Worm (Caenorhabditis elegans): ENCODE results near the gene mrps-18.C.

The mrps-18.C gene

ce11 chrII:6708980-6709379, 27.0 kb upstream of the mrps-18.C start:
- no peak for TF ChIP-seq blmp-1 (tag; optimal IDR thresholded peaks at IDR 0.05; ENCODE audit: insufficient read depth)
- TF ChIP-seq nhr-129 (tag; optimal IDR thresholded peaks at IDR 0.05), result peak; percentile 76
- TF ChIP-seq ztf-4 (tag; optimal IDR thresholded peaks at IDR 0.05), result no peak
- no peak for TF ChIP-seq alr-1 (tag; optimal IDR thresholded peaks at IDR 0.05)
- TF ChIP-seq ZK546.5 (tag; optimal IDR thresholded peaks at IDR 0.05), result no peak
- TF ChIP-seq lin-11 (tag; optimal IDR thresholded peaks at IDR 0.05), result peak; percentile 21
- TF ChIP-seq snpc-4 (tag; optimal IDR thresholded peaks at IDR 0.05), result peak; percentile 7
- no peak for TF ChIP-seq ceh-82 (tag; optimal IDR thresholded peaks at IDR 0.05)
- TF ChIP-seq sma-9 (GFP tag; optimal IDR thresholded peaks at IDR 0.05), result peak; percentile 57
- no peak for TF ChIP-seq sma-9 (tag; optimal IDR thresholded peaks at IDR 0.05)
- TF ChIP-seq mab-5 (tag; optimal IDR thresholded peaks at IDR 0.05), result peak; percentile 60
- peak; percentile 24 to 54 for TF ChIP-seq lsy-2 (tag; optimal IDR thresholded peaks at IDR 0.05)
- TF ChIP-seq unc-55 (GFP tag; optimal IDR thresholded peaks at IDR 0.05), result peak; percentile 72
- no peak for TF ChIP-seq ztf-11 (tag; optimal IDR thresholded peaks at IDR 0.05)
- peak; percentile 79 for TF ChIP-seq zag-1 (tag; optimal IDR thresholded peaks at IDR 0.05)
- peak; percentile 81 for TF ChIP-seq C34F6.9 (tag; optimal IDR thresholded peaks at IDR 0.05)
- TF ChIP-seq F13H6.1 (tag; optimal IDR thresholded peaks at IDR 0.05), result peak; percentile 76
- TF ChIP-seq nhr-23 (tag; optimal IDR thresholded peaks at IDR 0.05), result no peak
- TF ChIP-seq crh-2 (tag; optimal IDR thresholded peaks at IDR 0.05), result peak; percentile 39
- no peak for TF ChIP-seq egl-27 (tag; optimal IDR thresholded peaks at IDR 0.05)
- TF ChIP-seq elt-3 (tag; optimal IDR thresholded peaks at IDR 0.05), result no peak
- no peak for TF ChIP-seq nhr-21 (tag; optimal IDR thresholded peaks at IDR 0.05)

ce11 chrII:6709680-6710079, 26.3 kb upstream of the mrps-18.C start:
- TF ChIP-seq nhr-21 (tag; optimal IDR thresholded peaks at IDR 0.05) (peak; percentile 20), unc-39 (tag; optimal IDR thresholded peaks at IDR 0.05) (no peak), blmp-1 (tag; optimal IDR thresholded peaks at IDR 0.05; ENCODE audit: insufficient read depth) (no peak)

ce11 chrII:6710596-6710995, 25.4 kb upstream of the mrps-18.C start:
- no peak for TF ChIP-seq nhr-6 (tag; optimal IDR thresholded peaks at IDR 0.05)
- no peak for TF ChIP-seq nhr-237 (tag; optimal IDR thresholded peaks at IDR 0.05)
- no peak for TF ChIP-seq sma-3 (GFP tag; optimal IDR thresholded peaks at IDR 0.05)
- no peak for TF ChIP-seq unc-55 (GFP tag; optimal IDR thresholded peaks at IDR 0.05)
- TF ChIP-seq nhr-129 (tag; optimal IDR thresholded peaks at IDR 0.05), result no peak

ce11 chrII:6712177-6712981, 23.6 kb upstream of the mrps-18.C start, which contains the start of the genes dpy-10 and T14B4.19:
dpy-10 (minus strand) TSS chrII:6712227.
T14B4.19 (minus strand) TSS chrII:6712931.
- TF ChIP-seq unc-62 (GFP tag; optimal IDR thresholded peaks at IDR 0.05), result no peak
- TF ChIP-seq ztf-1 (GFP tag; conservative IDR thresholded peaks at IDR 0.05), result no peak
- TF ChIP-seq elt-1 (tag; optimal IDR thresholded peaks at IDR 0.05), result peak; percentile 42
- peak; percentile 84 for TF ChIP-seq sma-9 (GFP tag; optimal IDR thresholded peaks at IDR 0.05)
- no peak for TF ChIP-seq sma-9 (tag; optimal IDR thresholded peaks at IDR 0.05)
- no peak for TF ChIP-seq R02D3.7 (tag; optimal IDR thresholded peaks at IDR 0.05)
- no peak for TF ChIP-seq lin-11 (tag; optimal IDR thresholded peaks at IDR 0.05)
- TF ChIP-seq egl-27 (tag; optimal IDR thresholded peaks at IDR 0.05), result peak; percentile 9
- peak; percentile 51 for TF ChIP-seq sma-3 (GFP tag; optimal IDR thresholded peaks at IDR 0.05)
- peak; percentile 33 for TF ChIP-seq fos-1 (tag; optimal IDR thresholded peaks at IDR 0.05)
- no peak for TF ChIP-seq ceh-82 (tag; optimal IDR thresholded peaks at IDR 0.05)
- peak; percentile 92 for TF ChIP-seq nhr-21 (tag; optimal IDR thresholded peaks at IDR 0.05)
- peak; percentile 92 for TF ChIP-seq blmp-1 (tag; optimal IDR thresholded peaks at IDR 0.05; ENCODE audit: insufficient read depth)
- no peak for TF ChIP-seq aly-2 (tag; optimal IDR thresholded peaks at IDR 0.05)
- TF ChIP-seq nhr-23 (tag; optimal IDR thresholded peaks at IDR 0.05), result no peak
- no peak for TF ChIP-seq nhr-25 (tag; optimal IDR thresholded peaks at IDR 0.05)
- peak in 1 of 2 experiments; percentile 63 for TF ChIP-seq lsy-2 (tag; optimal IDR thresholded peaks at IDR 0.05)
- TF ChIP-seq sem-4 (tag; optimal IDR thresholded peaks at IDR 0.05), result peak; percentile 16
- TF ChIP-seq unc-39 (tag; optimal IDR thresholded peaks at IDR 0.05), result no peak
